Worm (Caenorhabditis elegans): Measurements from ENCODE around the gene B0432.14.
A peak's percentile ranks its signal among the peaks of the same experiment; 100 is the strongest.

B0432.14 gene

ce11 chrII:285627-286550, 21.7 kb downstream of the B0432.14 start, which contains the start of gene B0432.10 (continued):
- TF ChIP-seq Y53G8AR.9 (GFP tag; conservative IDR thresholded peaks at IDR 0.05), result peak; percentile 78; the same call in 1 of the 2 replicates
- TF ChIP-seq ceh-100 (GFP tag; IDR thresholded peaks at IDR 0.05), result 0 out of 2 replicates have a peak, but pooled peaks have one; percentile 14
- TF ChIP-seq lin-54 (GFP tag; optimal IDR thresholded peaks at IDR 0.05), result peak; percentile 93
- 0 out of 2 replicates have a peak, but pooled peaks have one; percentile 32 for TF ChIP-seq C06A6.2 (GFP tag; conservative IDR thresholded peaks at IDR 0.05)
- TF ChIP-seq dpl-1 (GFP tag; optimal IDR thresholded peaks at IDR 0.05), result peak; percentile 86
- TF ChIP-seq F33H1.4 (GFP tag; IDR thresholded peaks at IDR 0.05), result no peak
- TF ChIP-seq tbp1 (GFP tag; optimal IDR thresholded peaks at IDR 0.05), result peak; percentile 30
- no peak for TF ChIP-seq rec-8 (tag; optimal IDR thresholded peaks at IDR 0.05)
- no peak for TF ChIP-seq cebp-1 (GFP tag; IDR thresholded peaks at IDR 0.05)
- TF ChIP-seq cebp-1 (tag; optimal IDR thresholded peaks at IDR 0.05), result peak; percentile 65
- peak; percentile 56; the same call in 1 of the 2 replicates for TF ChIP-seq B0336.3 (GFP tag; IDR thresholded peaks at IDR 0.05)
- TF ChIP-seq snpc-4 (GFP tag; optimal IDR thresholded peaks at IDR 0.05), result no peak
- TF ChIP-seq snpc-4 (tag; optimal IDR thresholded peaks at IDR 0.05), result peak in 3 of 4 experiments; percentile 24 to 52 (median 41)
- peak; percentile 52 for TF ChIP-seq attf-5 (GFP tag; optimal IDR thresholded peaks at IDR 0.05)
- TF ChIP-seq mcd-1 (GFP tag; IDR thresholded peaks at IDR 0.05), result peak; percentile 81
- peak; percentile 47 for TF ChIP-seq rcor-1 (GFP tag; IDR thresholded peaks at IDR 0.05)
- TF ChIP-seq madf-6 (GFP tag; IDR thresholded peaks at IDR 0.05), result peak; percentile 41; the same call in 1 of the 2 replicates
- TF ChIP-seq efl-1 (GFP tag; optimal IDR thresholded peaks at IDR 0.05), result peak; percentile 81
- no peak for TF ChIP-seq F37B4.10 (GFP tag; IDR thresholded peaks at IDR 0.05)
- TF ChIP-seq snpc-1.3 (tag; optimal IDR thresholded peaks at IDR 0.05; ENCODE audit: insufficient read depth), result peak; percentile 64
- peak; percentile 69; the same call in 1 of the 2 replicates for TF ChIP-seq nfyb-1 (GFP tag; IDR thresholded peaks at IDR 0.05)
- peak; percentile 46; the same call in 1 of the 2 replicates for TF ChIP-seq pbrm-1 (GFP tag; IDR thresholded peaks at IDR 0.05)
- TF ChIP-seq dox-1 (GFP tag; IDR thresholded peaks at IDR 0.05), result peak; percentile 59

ce11 chrII:286551-286724, 22.3 kb downstream of the B0432.14 start, which contains the start of gene misc-1:
TSS of gene misc-1 (plus strand) at chrII:286625.
- TF ChIP-seq ztf-22 (GFP tag; optimal IDR thresholded peaks at IDR 0.05) (no peak), C06A6.2 (GFP tag; conservative IDR thresholded peaks at IDR 0.05) (no peak), nhr-90 (tag; optimal IDR thresholded peaks at IDR 0.05) (no peak), F10E7.11 (tag; optimal IDR thresholded peaks at IDR 0.05) (no peak), F55B11.4 (tag; optimal IDR thresholded peaks at IDR 0.05; ENCODE audit: borderline replicate concordance, insufficient read depth) (no peak), ceh-40 (GFP tag; IDR thresholded peaks at IDR 0.05) (no peak), snpc-1.3 (tag; optimal IDR thresholded peaks at IDR 0.05; ENCODE audit: insufficient read depth) (no peak), tbx-9 (tag; optimal IDR thresholded peaks at IDR 0.05; ENCODE audit: borderline replicate concordance) (no peak), Y53G8AR.9 (GFP tag; conservative IDR thresholded peaks at IDR 0.05) (no peak), sdz-38 (tag; optimal IDR thresholded peaks at IDR 0.05) (no peak), F49E8.2 (tag; optimal IDR thresholded peaks at IDR 0.05; ENCODE audit: insufficient read depth) (no peak), aptf-3 (GFP tag; IDR thresholded peaks at IDR 0.05) (no peak), ztf-6 (GFP tag; IDR thresholded peaks at IDR 0.05) (no peak), Y56A3A.18 (GFP tag; IDR thresholded peaks at IDR 0.05) (no peak), C17E4.6 (GFP tag; IDR thresholded peaks at IDR 0.05) (no peak)

Data from whole organism, young adult.